Worm (Caenorhabditis elegans) whole organism, mixed stage, embryonic: ENCODE measurements around the gene F22E5.23.

Experiments
- ceh-39 ChIP-seq: fragments of 150-350 bp; optimal IDR thresholded peaks from 2 replicates; lab custom pipeline; 2014; ENCODE audit warnings: missing biosample characterization, missing genetic modification characterization
- ceh-83 ChIP-seq: fragments of 200-800 bp; sonication (Bioruptor generic); optimal IDR thresholded peaks from 2 replicates; lab custom pipeline; 2018; ENCODE audit warnings: mild to moderate bottlenecking, missing genetic modification characterization, missing compliant biosample characterization
- mab-5 ChIP-seq: fragments of 150-350 bp; optimal IDR thresholded peaks from 2 replicates; lab custom pipeline; 2014; ENCODE audit warnings: missing biosample characterization, missing genetic modification characterization
- unc-120 ChIP-seq: sonication (generic microtip); optimal IDR thresholded peaks from 2 replicates; lab custom pipeline; 2017; ENCODE audit warnings: missing genetic modification characterization, missing compliant biosample characterization; ENCODE audit not compliant: poor library complexity, severe bottlenecking

ce11 chrII:2624792-2625191 is 16.3 kb upstream of the F22E5.23 start, which contains the start of gene lgc-28:
- TF ChIP-seq ceh-83 (GFP tag; lab: Kevin White, UChicago) (no peak), ceh-39 (tag; lab: Kevin White, UChicago) (no peak), mab-5 (tag; lab: Kevin White, UChicago) (no peak), unc-120 (tag; lab: Kevin White, UChicago) (no peak)
